Fruit fly (Drosophila melanogaster) whole organism, wandering third instar larva: ENCODE measurements around the gene CG14710.

Experiments
- Abd-B ChIP-seq: fragments of >200 bp; optimal IDR thresholded peaks from 2 replicates; lab custom pipeline; 2017; ENCODE audit warnings: missing biosample characterization, missing genetic modification characterization
- CG32264 ChIP-seq: fragments of 200-800 bp; sonication (Bioruptor generic); optimal IDR thresholded peaks from 2 replicates; lab custom pipeline; 2016; ENCODE audit warnings: missing biosample characterization, missing genetic modification characterization
- CG9705 ChIP-seq: fragments of 200-800 bp; sonication (Bioruptor generic); optimal IDR thresholded peaks from 2 replicates; lab custom pipeline; 2018; ENCODE audit warnings: missing biosample characterization, mild to moderate bottlenecking, missing genetic modification characterization
- CrebA ChIP-seq: fragments of 200-800 bp; sonication (Bioruptor generic); optimal IDR thresholded peaks from 2 replicates; lab custom pipeline; 2016; ENCODE audit warnings: missing biosample characterization, mild to moderate bottlenecking, missing genetic modification characterization, borderline replicate concordance
- Dfd ChIP-seq: fragments of >200 bp; optimal IDR thresholded peaks from 2 replicates; lab custom pipeline; 2017; ENCODE audit warnings: missing biosample characterization, missing genetic modification characterization
- HLH106 ChIP-seq: fragments of 200-800 bp; optimal IDR thresholded peaks from 3 replicates; lab custom pipeline; 2019; ENCODE audit warnings: missing biosample characterization, mild to moderate bottlenecking, missing genetic modification characterization, moderate library complexity
- Hnf4 ChIP-seq: fragments of 200-800 bp; sonication (Bioruptor generic); optimal IDR thresholded peaks from 2 replicates; lab custom pipeline; 2016; ENCODE audit warnings: missing biosample characterization, mild to moderate bottlenecking, missing genetic modification characterization
- Hr78 ChIP-seq: fragments of >200 bp; optimal IDR thresholded peaks from 2 replicates; lab custom pipeline; 2017; ENCODE audit warnings: missing biosample characterization, missing genetic modification characterization
- Hr83 ChIP-seq: fragments of 200-300 bp; sonication (Bioruptor generic); optimal IDR thresholded peaks from 2 replicates; lab custom pipeline; 2016; ENCODE audit warnings: missing biosample characterization, mild to moderate bottlenecking, missing genetic modification characterization, moderate library complexity; ENCODE audit not compliant: poor library complexity, severe bottlenecking
- Mio ChIP-seq: sonication (Bioruptor generic); optimal IDR thresholded peaks from 2 replicates; lab custom pipeline; 2016; ENCODE audit warnings: missing biosample characterization, missing genetic modification characterization
- N ChIP-seq: fragments of >200 bp; optimal IDR thresholded peaks from 2 replicates; lab custom pipeline; 2018; ENCODE audit warnings: missing biosample characterization, missing external identifiers, missing genetic modification characterization
- OdsH ChIP-seq: fragments of 200-800 bp; sonication (Bioruptor generic); optimal IDR thresholded peaks from 2 replicates; lab custom pipeline; 2016; ENCODE audit warnings: missing biosample characterization, mild to moderate bottlenecking, missing genetic modification characterization
- Rel ChIP-seq, 2 experiments: fragments of 200-800 bp; sonication (Bioruptor generic) in 1 of 2; optimal IDR thresholded peaks; 2 replicates in 1 of 2; 3 replicates in 1 of 2; lab custom pipeline; 2016 to 2019; ENCODE audit warnings: mild to moderate bottlenecking in 2 of 2, missing biosample characterization in 2 of 2, missing genetic modification characterization in 2 of 2, moderate library complexity in 1 of 2
- Sp1 ChIP-seq: fragments of 200-800 bp; sonication (Bioruptor generic); optimal IDR thresholded peaks from 3 replicates; lab custom pipeline; 2019; ENCODE audit warnings: missing biosample characterization, mild to moderate bottlenecking, missing genetic modification characterization, moderate library complexity
- Vsx2 ChIP-seq: fragments of 200-300, 225-300 bp; sonication (Bioruptor generic); optimal IDR thresholded peaks from 2 replicates; lab custom pipeline; 2018; ENCODE audit warnings: missing biosample characterization, missing genetic modification characterization; ENCODE audit not compliant: partially characterized antibody
- br ChIP-seq: fragments of 200-800 bp; sonication (Bioruptor generic); optimal IDR thresholded peaks from 2 replicates; lab custom pipeline; 2016; ENCODE audit warnings: missing biosample characterization, missing genetic modification characterization
- dl ChIP-seq, 2 experiments: fragments of 175-275, 200-275 bp in 1 of 2; fragments of 200-275 bp in 1 of 2; sonication (Bioruptor generic); optimal IDR thresholded peaks; lab custom pipeline; 2018; ENCODE audit warnings: mild to moderate bottlenecking in 2 of 2, missing biosample characterization in 2 of 2, missing genetic modification characterization in 2 of 2, moderate library complexity in 2 of 2; ENCODE audit not compliant: partially characterized antibody in 2 of 2, insufficient read depth in 1 of 2
- dsf ChIP-seq: sonication (Bioruptor generic); optimal IDR thresholded peaks from 2 replicates; lab custom pipeline; 2016; ENCODE audit warnings: missing biosample characterization, missing genetic modification characterization, borderline replicate concordance
- ey ChIP-seq: fragments of 200-800 bp; sonication (Bioruptor generic); optimal IDR thresholded peaks from 2 replicates; lab custom pipeline; 2016; ENCODE audit warnings: missing biosample characterization, missing genetic modification characterization
- foxo ChIP-seq, 2 experiments: fragments of 200-800 bp; sonication (Bioruptor generic); optimal IDR thresholded peaks; 2 replicates in 1 of 2; 3 replicates in 1 of 2; lab custom pipeline; 2016 to 2017; ENCODE audit warnings: missing biosample characterization in 2 of 2, missing genetic modification characterization in 2 of 2
- fru ChIP-seq: fragments of 200-800 bp; sonication (Bioruptor generic); optimal IDR thresholded peaks from 3 replicates; lab custom pipeline; 2016; ENCODE audit warnings: missing biosample characterization, mild to moderate bottlenecking, missing genetic modification characterization
- h ChIP-seq: fragments of 200-800 bp; sonication (Bioruptor generic); optimal IDR thresholded peaks from 3 replicates; lab custom pipeline; 2016; ENCODE audit warnings: missing biosample characterization, mild to moderate bottlenecking, missing genetic modification characterization
- jim ChIP-seq: fragments of 175-275, 200-325 bp; sonication (Bioruptor generic); optimal IDR thresholded peaks from 2 replicates; lab custom pipeline; 2016; ENCODE audit warnings: missing biosample characterization, mild to moderate bottlenecking, missing genetic modification characterization
- psq ChIP-seq: fragments of 200-800 bp; sonication (Bioruptor generic); optimal IDR thresholded peaks from 3 replicates; lab custom pipeline; 2017; ENCODE audit warnings: missing biosample characterization, mild to moderate bottlenecking, missing genetic modification characterization, moderate library complexity
- rgr ChIP-seq: fragments of 200-800 bp; sonication (Bioruptor generic); optimal IDR thresholded peaks from 3 replicates; lab custom pipeline; 2016; ENCODE audit warnings: missing biosample characterization, mild to moderate bottlenecking, missing genetic modification characterization
- sage ChIP-seq: fragments of 200-800 bp; sonication (Bioruptor generic); optimal IDR thresholded peaks from 2 replicates; lab custom pipeline; 2016; ENCODE audit warnings: missing biosample characterization, mild to moderate bottlenecking, missing genetic modification characterization
- sv ChIP-seq: fragments of 200-800 bp; sonication (Bioruptor generic); optimal IDR thresholded peaks from 3 replicates; lab custom pipeline; 2016; ENCODE audit warnings: missing biosample characterization, missing genetic modification characterization
- usp ChIP-seq: fragments of >200 bp; optimal IDR thresholded peaks from 2 replicates; lab custom pipeline; 2017; ENCODE audit warnings: missing biosample characterization, missing genetic modification characterization
- woc ChIP-seq: sonication (Bioruptor generic); optimal IDR thresholded peaks from 2 replicates; lab custom pipeline; 2016; ENCODE audit warnings: missing biosample characterization, mild to moderate bottlenecking, missing genetic modification characterization

Gene CG14710

dm6 chr3R:11613252-11614036, 6.4 kb upstream of the CG14710 start (continued):
- TF ChIP-seq woc (no peak), Hr83 (GFP tag; lab: Kevin White, UChicago) (peak; percentile 52), HLH106 (tag; lab: Kevin White, UChicago) (peak; percentile 49), N (no peak), Sp1 (GFP tag; lab: Kevin White, UChicago) (no peak), foxo (GFP tag; optimal IDR thresholded peaks at IDR 0.05; lab: Kevin White, UChicago) (peak in 1 of 2 experiments; percentile 27), CrebA (GFP tag; lab: Kevin White, UChicago) (no peak), CG32264 (GFP tag; lab: Kevin White, UChicago) (no peak), jim (no peak), Hr78 (GFP tag; lab: Kevin White, UChicago) (no peak)

- no peak for TF ChIP-seq fru (GFP tag; lab: Kevin White, UChicago)
- TF ChIP-seq h = no peak
- TF ChIP-seq CG9705 (GFP tag; lab: Kevin White, UChicago) = no peak
- TF ChIP-seq usp (GFP tag; lab: Kevin White, UChicago) = no peak
- TF ChIP-seq Hnf4 (GFP tag; lab: Kevin White, UChicago) = no peak
- TF ChIP-seq, all 38 proteins: peak for 0
Measured at dm6 chr3R:11614107-11614506, 5.8 kb upstream of the CG14710 start.

dm6 chr3R:11614507-11614906, 5.4 kb upstream of the CG14710 start:
- TF ChIP-seq HLH106 (tag; lab: Kevin White, UChicago) (peak; percentile 69), Hnf4 (GFP tag; lab: Kevin White, UChicago) (peak; percentile 59), woc (peak; percentile 29), Hr78 (GFP tag; lab: Kevin White, UChicago) (no peak), OdsH (GFP tag; lab: Kevin White, UChicago) (peak; percentile 63), CG32264 (GFP tag; lab: Kevin White, UChicago) (peak; percentile 33), Sp1 (GFP tag; lab: Kevin White, UChicago) (peak; percentile 40), dsf (GFP tag; lab: Kevin White, UChicago) (no peak), Abd-B (GFP tag; lab: Kevin White, UChicago) (no peak), foxo (GFP tag; optimal IDR thresholded peaks at IDR 0.05; lab: Kevin White, UChicago) (peak in 1 of 2 experiments; percentile 44), usp (GFP tag; lab: Kevin White, UChicago) (no peak), fru (GFP tag; lab: Kevin White, UChicago) (peak; percentile 61), rgr (GFP tag; lab: Kevin White, UChicago) (peak; percentile 58), h (peak; percentile 75), Rel (GFP tag; optimal IDR thresholded peaks at IDR 0.05; lab: Kevin White, UChicago) (no peak), Rel (tag; optimal IDR thresholded peaks at IDR 0.05; lab: Kevin White, UChicago) (peak; percentile 21), CG9705 (GFP tag; lab: Kevin White, UChicago) (peak; percentile 26), sv (GFP tag; lab: Kevin White, UChicago) (no peak), sage (GFP tag; lab: Kevin White, UChicago) (no peak), br (GFP tag; lab: Kevin White, UChicago) (peak; percentile 59), Vsx2 (GFP tag; lab: Kevin White, UChicago) (no peak), ey (GFP tag; lab: Kevin White, UChicago) (peak; percentile 66), N (no peak), psq (GFP tag; lab: Kevin White, UChicago) (peak; percentile 23), Mio (no peak)

- TF ChIP-seq sage (GFP tag; lab: Kevin White, UChicago) = no peak
- TF ChIP-seq Dfd = no peak
- no peak for TF ChIP-seq Rel (GFP tag; optimal IDR thresholded peaks at IDR 0.05; lab: Kevin White, UChicago)
- TF ChIP-seq Rel (tag; optimal IDR thresholded peaks at IDR 0.05; lab: Kevin White, UChicago) = peak; percentile 22
- no peak for TF ChIP-seq HLH106 (tag; lab: Kevin White, UChicago)
- no peak for TF ChIP-seq dl (GFP tag; optimal IDR thresholded peaks at IDR 0.05; lab: Kevin White, UChicago; ENCODE audit: insufficient read depth in 1 of 2, partially characterized antibody in 2 of 2)
Measured at dm6 chr3R:11615415-11616104, 4.3 kb upstream of the CG14710 start.
